Worm (Caenorhabditis elegans): ENCODE data around the gene Y17G7B.21.

The Y17G7B.21 gene

ce11 chrII:11974048-11974995 is 3.1 kb downstream of the Y17G7B.21 start (continued):
- TF ChIP-seq aptf-3 (GFP tag; IDR thresholded peaks at IDR 0.05) (0 out of 2 replicates have a peak, but pooled peaks have one; percentile 55), snpc-4 (GFP tag; optimal IDR thresholded peaks at IDR 0.05) (no peak), snpc-4 (tag; optimal IDR thresholded peaks at IDR 0.05) (peak in 1 of 4 experiments; percentile 30), F55B11.4 (tag; optimal IDR thresholded peaks at IDR 0.05; ENCODE audit: borderline replicate concordance, insufficient read depth) (no peak), ztf-3 (GFP tag; optimal IDR thresholded peaks at IDR 0.05) (no peak), hmg-20 (GFP tag; IDR thresholded peaks at IDR 0.05) (no peak), dpff-1 (tag; optimal IDR thresholded peaks at IDR 0.05) (peak; percentile 70), Y53G8AR.9 (GFP tag; conservative IDR thresholded peaks at IDR 0.05) (no peak), egl-44 (GFP tag; IDR thresholded peaks at IDR 0.05) (no peak), Y95B8A.8 (GFP tag; IDR thresholded peaks at IDR 0.05) (no peak), ztf-28 (GFP tag; IDR thresholded peaks at IDR 0.05) (0 out of 2 replicates have a peak, but pooled peaks have one; percentile 36), C17E4.6 (GFP tag; IDR thresholded peaks at IDR 0.05) (no peak), attf-6 (GFP tag; IDR thresholded peaks at IDR 0.05) (no peak), ekl-4 (GFP tag; IDR thresholded peaks at IDR 0.05) (no peak; the same call in 1 of the 2 replicates), hsf-1 (GFP tag; IDR thresholded peaks at IDR 0.05) (no peak), hlh-12 (tag; optimal IDR thresholded peaks at IDR 0.05) (no peak), madf-10 (tag; optimal IDR thresholded peaks at IDR 0.05) (no peak), sea-2 (GFP tag; IDR thresholded peaks at IDR 0.05) (no peak), madf-6 (GFP tag; IDR thresholded peaks at IDR 0.05) (peak; percentile 93), nhr-80 (tag; optimal IDR thresholded peaks at IDR 0.05) (no peak), let-607 (tag; optimal IDR thresholded peaks at IDR 0.05) (peak; percentile 22 to 50), lir-1 (GFP tag; conservative IDR thresholded peaks at IDR 0.05) (no peak; the same call in 1 of the 2 replicates), F37B4.10 (GFP tag; IDR thresholded peaks at IDR 0.05) (0 out of 2 replicates have a peak, but pooled peaks have one; percentile 58), K11D2.4 (GFP tag; IDR thresholded peaks at IDR 0.05) (no peak), F22D6.2 (tag; optimal IDR thresholded peaks at IDR 0.05) (no peak), let-526 (GFP tag; IDR thresholded peaks at IDR 0.05) (no peak), T07F8.4 (tag; optimal IDR thresholded peaks at IDR 0.05) (no peak), lin-35 (GFP tag; optimal IDR thresholded peaks at IDR 0.05) (peak in 1 of 3 experiments; percentile 22), zfh-2 (GFP tag; conservative IDR thresholded peaks at IDR 0.05) (no peak), mcd-1 (GFP tag; IDR thresholded peaks at IDR 0.05) (0 out of 2 replicates have a peak, but pooled peaks have one; percentile 24), cebp-2 (GFP tag; IDR thresholded peaks at IDR 0.05) (peak; percentile 85; the same call in 1 of the 2 replicates), efl-1 (GFP tag; optimal IDR thresholded peaks at IDR 0.05) (peak; percentile 33), C06A6.2 (GFP tag; conservative IDR thresholded peaks at IDR 0.05) (no peak), dpl-1 (GFP tag; optimal IDR thresholded peaks at IDR 0.05) (peak; percentile 8), mes-4 (tag; optimal IDR thresholded peaks at IDR 0.05) (no peak), madf-8 (GFP tag; conservative IDR thresholded peaks at IDR 0.05) (peak; percentile 74), pha-4 (tag; optimal IDR thresholded peaks at IDR 0.05) (no peak), aptf-2 (GFP tag; conservative IDR thresholded peaks at IDR 0.05) (0 out of 2 replicates have a peak, but pooled peaks have one; percentile 19), F57A8.1 (GFP tag; optimal IDR thresholded peaks at IDR 0.05) (no peak), B0035.1 (tag; optimal IDR thresholded peaks at IDR 0.05) (peak; percentile 33), ccch-3 (GFP tag; optimal IDR thresholded peaks at IDR 0.05) (no peak), D2030.7 (GFP tag; IDR thresholded peaks at IDR 0.05) (0 out of 2 replicates have a peak, but pooled peaks have one; percentile 42), pbrm-1 (GFP tag; IDR thresholded peaks at IDR 0.05) (no peak), ets-4 (GFP tag; optimal IDR thresholded peaks at IDR 0.05) (no peak), ceh-40 (GFP tag; IDR thresholded peaks at IDR 0.05) (no peak), F10E7.11 (tag; optimal IDR thresholded peaks at IDR 0.05) (peak; percentile 60), zim-3 (tag; optimal IDR thresholded peaks at IDR 0.05) (peak; percentile 75)

All from whole organism, young adult.